Worm (Caenorhabditis elegans) whole organism, L2 larva: ENCODE data around the gene K08F4.5.

ENCODE experiments used
- C34F6.9 ChIP-seq: fragments of 150-350 bp; optimal IDR thresholded peaks from 2 replicates; lab custom pipeline; 2014; ENCODE audit warnings: missing biosample characterization, missing genetic modification characterization
- Y55F3AM.14 ChIP-seq: fragments of 200-800 bp; sonication (Bioruptor generic); optimal IDR thresholded peaks from 2 replicates; lab custom pipeline; 2018; ENCODE audit warnings: mild to moderate bottlenecking, missing genetic modification characterization, missing compliant biosample characterization
- alr-1 ChIP-seq: fragments of 150-350 bp; optimal IDR thresholded peaks from 2 replicates; lab custom pipeline; 2014; ENCODE audit warnings: missing biosample characterization, missing genetic modification characterization
- aly-2 ChIP-seq: fragments of 150-350 bp; optimal IDR thresholded peaks from 2 replicates; lab custom pipeline; 2014; ENCODE audit warnings: missing biosample characterization, missing genetic modification characterization
- blmp-1 ChIP-seq: sonication (generic microtip); optimal IDR thresholded peaks from 2 replicates; lab custom pipeline; 2017; ENCODE audit warnings: missing genetic modification characterization, mild to moderate bottlenecking, missing compliant biosample characterization, antibody characterized with exemption, moderate library complexity; ENCODE audit not compliant: insufficient read depth
- ceh-16 ChIP-seq: fragments of 150-350 bp; optimal IDR thresholded peaks from 2 replicates; lab custom pipeline; 2014; ENCODE audit warnings: missing biosample characterization, missing genetic modification characterization
- crh-2 ChIP-seq: sonication (generic microtip); optimal IDR thresholded peaks from 2 replicates; lab custom pipeline; 2017; ENCODE audit warnings: missing biosample characterization, missing genetic modification characterization
- egl-27 ChIP-seq: sonication (generic microtip); optimal IDR thresholded peaks from 3 replicates; lab custom pipeline; 2017; ENCODE audit warnings: missing biosample characterization, missing genetic modification reagents, missing genetic modification characterization
- elt-1 ChIP-seq: fragments of 150-350 bp; optimal IDR thresholded peaks from 2 replicates; lab custom pipeline; 2014; ENCODE audit warnings: missing biosample characterization, missing genetic modification characterization
- gmeb-1 ChIP-seq: fragments of 150-350 bp; optimal IDR thresholded peaks from 2 replicates; lab custom pipeline; 2014; ENCODE audit warnings: missing biosample characterization, missing genetic modification characterization
- lin-11 ChIP-seq: fragments of 150-350 bp; sonication (generic microtip); optimal IDR thresholded peaks from 2 replicates; lab custom pipeline; 2014; ENCODE audit warnings: missing biosample characterization, missing genetic modification characterization, inconsistent platforms, mixed read lengths
- lin-13 ChIP-seq: fragments of 150-350 bp; optimal IDR thresholded peaks from 2 replicates; lab custom pipeline; 2014; ENCODE audit warnings: missing biosample characterization, missing genetic modification reagents, missing genetic modification characterization
- lsy-2 ChIP-seq, 2 experiments: fragments of 150-350 bp in 1 of 2; sonication (generic microtip) in 1 of 2; optimal IDR thresholded peaks; 2 replicates each; lab custom pipeline; 2014 to 2017; ENCODE audit warnings: missing biosample characterization in 2 of 2, missing genetic modification characterization in 2 of 2
- mab-5 ChIP-seq: fragments of 150-350 bp; optimal IDR thresholded peaks from 2 replicates; lab custom pipeline; 2014; ENCODE audit warnings: missing biosample characterization, missing genetic modification characterization
- nhr-11 ChIP-seq: fragments of 150-350 bp; optimal IDR thresholded peaks from 2 replicates; lab custom pipeline; 2014; ENCODE audit warnings: missing biosample characterization, missing genetic modification characterization
- nhr-129 ChIP-seq: fragments of 150-350 bp; optimal IDR thresholded peaks from 2 replicates; lab custom pipeline; 2014; ENCODE audit warnings: missing biosample characterization, missing genetic modification characterization
- nhr-21 ChIP-seq: fragments of 150-350 bp; optimal IDR thresholded peaks from 2 replicates; lab custom pipeline; 2014; ENCODE audit warnings: missing biosample characterization, missing genetic modification characterization
- nhr-77 ChIP-seq: fragments of 150-350 bp; optimal IDR thresholded peaks from 2 replicates; lab custom pipeline; 2014; ENCODE audit warnings: missing biosample characterization, missing genetic modification characterization
- sem-4 ChIP-seq: fragments of 150-350 bp; optimal IDR thresholded peaks from 2 replicates; lab custom pipeline; 2014; ENCODE audit warnings: missing biosample characterization, missing genetic modification reagents, missing genetic modification characterization
- skn-1 ChIP-seq: sonication (generic microtip); optimal IDR thresholded peaks from 2 replicates; lab custom pipeline; 2017; ENCODE audit warnings: missing biosample characterization, missing genetic modification characterization
- sma-3 ChIP-seq: sonication (generic microtip); optimal IDR thresholded peaks from 2 replicates; lab custom pipeline; 2016; ENCODE audit warnings: missing genetic modification reagents, missing genetic modification characterization, missing compliant biosample characterization
- sma-9 ChIP-seq, 2 experiments: fragments of 150-350 bp in 1 of 2; sonication (generic microtip) in 1 of 2; optimal IDR thresholded peaks; 2 replicates each; lab custom pipeline; 2014 to 2016; ENCODE audit warnings: missing genetic modification characterization in 2 of 2, mild to moderate bottlenecking in 1 of 2, missing biosample characterization in 1 of 2, missing compliant biosample characterization in 1 of 2, missing genetic modification reagents in 1 of 2, moderate library complexity in 1 of 2
- unc-39 ChIP-seq: fragments of 150-350 bp; optimal IDR thresholded peaks from 2 replicates; lab custom pipeline; 2014; ENCODE audit warnings: missing biosample characterization, missing genetic modification characterization
- zag-1 ChIP-seq: fragments of 150-350 bp; optimal IDR thresholded peaks from 2 replicates; lab custom pipeline; 2014; ENCODE audit warnings: missing biosample characterization, missing genetic modification characterization

Gene K08F4.5

DNA sequence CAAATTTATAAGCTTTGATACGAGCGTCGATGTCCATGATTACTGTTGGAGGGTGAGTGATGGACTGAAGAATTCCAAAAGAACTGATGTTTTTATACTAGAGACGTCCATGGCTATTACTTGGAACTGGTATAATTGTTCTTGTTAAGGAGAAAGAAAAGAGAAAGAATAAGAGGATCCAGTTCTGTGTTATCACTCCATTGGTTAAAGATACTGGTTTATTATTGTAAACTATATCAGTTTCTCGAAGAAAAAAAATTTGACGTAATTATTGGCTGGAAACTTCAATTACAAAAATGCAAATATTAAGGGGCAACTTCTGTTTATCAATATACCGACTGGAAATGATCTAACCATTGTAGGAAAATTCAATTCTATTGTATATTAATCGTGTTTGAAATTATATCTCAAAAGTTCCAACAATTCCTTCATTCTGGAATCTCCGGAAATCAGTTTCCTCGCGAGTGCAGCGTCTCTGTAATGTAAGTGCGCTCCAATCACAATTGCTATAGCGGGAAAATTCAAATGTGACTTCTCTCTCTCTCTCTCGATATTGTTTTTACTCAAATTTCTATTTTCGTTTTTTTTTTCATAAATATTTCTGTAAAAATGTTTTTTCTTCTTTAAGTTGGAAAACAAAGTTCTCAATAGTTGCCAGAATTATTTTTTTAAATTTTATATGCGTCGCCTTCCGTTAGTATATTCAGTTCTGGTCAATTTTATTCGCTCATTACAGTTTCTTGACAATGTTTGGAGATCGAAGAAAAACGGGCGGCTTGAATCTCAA is 50.1 kb downstream of the K08F4.5 start, which contains the start of the genes col-2 and ndc-80:
Gene col-2 (minus strand): TSS at position 51 of the 787 bp plus-strand sequence.
Gene ndc-80 (plus strand): TSS at position 737 of the 787 bp plus-strand sequence.
- TF ChIP-seq gmeb-1 (tag; lab: Kevin White, UChicago) (peak; percentile 82), blmp-1 (peak; percentile 15), egl-27 (peak; percentile 0), lin-13 (GFP tag; lab: Kevin White, UChicago) (no peak), lin-11 (no peak), C34F6.9 (tag; lab: Kevin White, UChicago) (peak; percentile 89), mab-5 (tag; lab: Kevin White, UChicago) (peak; percentile 26), lsy-2 (tag; optimal IDR thresholded peaks at IDR 0.05; lab: Kevin White, UChicago) (peak in 1 of 2 experiments; percentile 85), nhr-77 (peak; percentile 5), skn-1 (no peak), Y55F3AM.14 (no peak), unc-39 (tag; lab: Kevin White, UChicago) (no peak), nhr-129 (tag; lab: Kevin White, UChicago) (peak; percentile 84), zag-1 (tag; lab: Kevin White, UChicago) (no peak), sem-4 (no peak), nhr-21 (tag; lab: Kevin White, UChicago) (peak; percentile 13), ceh-16 (tag; lab: Kevin White, UChicago) (no peak), crh-2 (tag; lab: Kevin White, UChicago) (no peak), sma-3 (GFP tag; lab: Kevin White, UChicago) (peak; percentile 69), sma-9 (GFP tag; optimal IDR thresholded peaks at IDR 0.05; lab: Kevin White, UChicago) (peak; percentile 71), sma-9 (tag; optimal IDR thresholded peaks at IDR 0.05; lab: Kevin White, UChicago) (no peak), nhr-11 (tag; lab: Kevin White, UChicago) (no peak), alr-1 (tag; lab: Kevin White, UChicago) (no peak), elt-1 (no peak), aly-2 (tag; lab: Kevin White, UChicago) (no peak)
- TF ChIP-seq, all 48 proteins: peak for 11
